Fruit fly (Drosophila melanogaster) whole organism, embryonic: ENCODE results near the gene HP1e.

ENCODE experiments used
- Adf1 ChIP-seq: fragments of 200-800 bp; sonication (Bioruptor generic); IDR thresholded peaks from 2 replicates; pipeline ENCODE4 v1.3.6; 2022; ENCODE audit warnings: missing biosample characterization, missing genetic modification characterization
- Bdp1 ChIP-seq: fragments of 200-800 bp; sonication (Bioruptor generic); optimal IDR thresholded peaks from 3 replicates; lab custom pipeline; 2016; ENCODE audit warnings: missing biosample characterization, missing genetic modification characterization
- CG10267 ChIP-seq: fragments of 200-800 bp; sonication (Bioruptor generic); optimal IDR thresholded peaks from 2 replicates; lab custom pipeline; 2018; ENCODE audit warnings: missing biosample characterization, mild to moderate bottlenecking, missing genetic modification characterization, moderate library complexity
- CG10431 ChIP-seq: fragments of 200-800 bp; sonication (Bioruptor generic); optimal IDR thresholded peaks from 3 replicates; lab custom pipeline; 2018; ENCODE audit warnings: missing biosample characterization, mild to moderate bottlenecking, missing genetic modification characterization
- CG11247 ChIP-seq: fragments of 200-800 bp; sonication (Bioruptor generic); IDR thresholded peaks from 2 replicates; pipeline ENCODE4 v1.3.6; 2022; ENCODE audit warnings: missing biosample characterization, missing genetic modification characterization
- CG12769 ChIP-seq: fragments of 200-800 bp; sonication (Bioruptor generic); optimal IDR thresholded peaks from 2 replicates; lab custom pipeline; 2019; ENCODE audit warnings: missing biosample characterization, mild to moderate bottlenecking, missing genetic modification characterization, moderate library complexity
- CG12942 ChIP-seq: fragments of 200-800 bp; sonication (Bioruptor generic); optimal IDR thresholded peaks from 3 replicates; lab custom pipeline; 2016; ENCODE audit warnings: missing biosample characterization, missing genetic modification characterization
- CG15011 ChIP-seq: fragments of 200-800 bp; sonication (Bioruptor generic); optimal IDR thresholded peaks from 3 replicates; lab custom pipeline; 2018; ENCODE audit warnings: missing biosample characterization, mild to moderate bottlenecking, missing genetic modification characterization
- CG15601 ChIP-seq: fragments of 200-800 bp; sonication (Bioruptor generic); optimal IDR thresholded peaks from 3 replicates; lab custom pipeline; 2019; ENCODE audit warnings: missing biosample characterization, mild to moderate bottlenecking, missing genetic modification characterization, moderate library complexity
- CG16863 ChIP-seq: fragments of 200-800 bp; sonication (Bioruptor generic); optimal IDR thresholded peaks from 3 replicates; lab custom pipeline; 2016; ENCODE audit warnings: missing biosample characterization, missing genetic modification characterization
- CG17385 ChIP-seq: fragments of 200-800 bp; sonication (Bioruptor generic); optimal IDR thresholded peaks from 3 replicates; lab custom pipeline; 2018; ENCODE audit warnings: missing biosample characterization, mild to moderate bottlenecking, missing genetic modification characterization
- CG31224 ChIP-seq: fragments of 200-800 bp; sonication (Bioruptor generic); IDR thresholded peaks from 2 replicates; pipeline ENCODE4 v1.3.6; 2022; ENCODE audit warnings: missing biosample characterization, missing genetic modification characterization
- CG3726 ChIP-seq: fragments of 200-800 bp; sonication (Bioruptor generic); IDR thresholded peaks from 3 replicates; pipeline ENCODE4, ENCODE4 v1.3.6; 2022; ENCODE audit warnings: missing biosample characterization, missing genetic modification characterization
- CG4282 ChIP-seq: fragments of 200-800 bp; sonication (Bioruptor generic); optimal IDR thresholded peaks from 2 replicates; lab custom pipeline; 2016; ENCODE audit warnings: missing biosample characterization, missing genetic modification characterization
- CG6813 ChIP-seq: fragments of 200-800 bp; sonication (Bioruptor generic); optimal IDR thresholded peaks from 2 replicates; lab custom pipeline; 2017; ENCODE audit warnings: missing biosample characterization, missing genetic modification characterization, mild to moderate bottlenecking, moderate library complexity, missing genetic modification reagents
- CG8388 ChIP-seq: fragments of 200-800 bp; sonication (Bioruptor generic); optimal IDR thresholded peaks from 2 replicates; lab custom pipeline; 2019; ENCODE audit warnings: missing biosample characterization, mild to moderate bottlenecking, missing genetic modification characterization, moderate library complexity
- CG8944 ChIP-seq: fragments of 200-800 bp; sonication (Bioruptor generic); optimal IDR thresholded peaks from 3 replicates; lab custom pipeline; 2016; ENCODE audit warnings: missing biosample characterization, missing genetic modification characterization
- CG9817 ChIP-seq: fragments of 200-800 bp; sonication (Bioruptor generic); optimal IDR thresholded peaks from 2 replicates; lab custom pipeline; 2018; ENCODE audit warnings: missing biosample characterization, mild to moderate bottlenecking, missing genetic modification characterization, moderate library complexity
- D19B ChIP-seq: fragments of 200-800 bp; sonication (Bioruptor generic); optimal IDR thresholded peaks from 2 replicates; lab custom pipeline; 2017; ENCODE audit warnings: missing biosample characterization, mild to moderate bottlenecking, missing genetic modification characterization
- Dip2 ChIP-seq: fragments of 200-800 bp; sonication (Bioruptor generic); IDR thresholded peaks from 2 replicates; pipeline ENCODE4 v1.3.6; 2022; ENCODE audit warnings: missing biosample characterization, missing genetic modification characterization
- Dp ChIP-seq: fragments of 200-800 bp; sonication (Bioruptor generic); optimal IDR thresholded peaks from 2 replicates; lab custom pipeline; 2018; ENCODE audit warnings: missing biosample characterization, mild to moderate bottlenecking, missing genetic modification characterization, moderate library complexity
- E2f2 ChIP-seq: fragments of 200-800 bp; sonication (Bioruptor generic); IDR thresholded peaks from 2 replicates; pipeline ENCODE4 v1.3.6; 2022; ENCODE audit warnings: missing biosample characterization, missing genetic modification characterization
- Elba2 ChIP-seq: fragments of 200-800 bp; sonication (Bioruptor generic); optimal IDR thresholded peaks from 3 replicates; lab custom pipeline; 2016; ENCODE audit warnings: missing biosample characterization, missing genetic modification characterization
- Fer3 ChIP-seq: fragments of 200-800 bp; sonication (Bioruptor generic); optimal IDR thresholded peaks from 2 replicates; lab custom pipeline; 2018; ENCODE audit warnings: missing biosample characterization, mild to moderate bottlenecking, missing genetic modification characterization, moderate library complexity
- HmgZ ChIP-seq: fragments of 200-800 bp; sonication (Bioruptor generic); optimal IDR thresholded peaks from 2 replicates; lab custom pipeline; 2018; ENCODE audit warnings: missing biosample characterization, mild to moderate bottlenecking, missing genetic modification characterization
- Hr3 ChIP-seq: fragments of 200-800 bp; sonication (Bioruptor generic); optimal IDR thresholded peaks from 3 replicates; lab custom pipeline; 2016; ENCODE audit warnings: missing biosample characterization, missing genetic modification characterization
- Jarid2 ChIP-seq: fragments of 200-800 bp; sonication (Bioruptor generic); optimal IDR thresholded peaks from 3 replicates; lab custom pipeline; 2017; ENCODE audit warnings: mild to moderate bottlenecking, missing biosample characterization, missing genetic modification reagents, missing genetic modification characterization
- MESR4 ChIP-seq: fragments of 200-800 bp; sonication (Bioruptor generic); optimal IDR thresholded peaks from 2 replicates; lab custom pipeline; 2018; ENCODE audit warnings: missing biosample characterization, mild to moderate bottlenecking, missing genetic modification characterization, moderate library complexity
- Max ChIP-seq: fragments of 200-800 bp; sonication (Bioruptor generic); optimal IDR thresholded peaks from 2 replicates; lab custom pipeline; 2016; ENCODE audit warnings: missing biosample characterization, mild to moderate bottlenecking, missing genetic modification characterization
- Nf-YA ChIP-seq: fragments of 200-800 bp; sonication (Bioruptor generic); IDR thresholded peaks from 2 replicates; pipeline ENCODE4 v1.3.6; 2022; ENCODE audit warnings: missing biosample characterization, missing genetic modification characterization
- Oaz ChIP-seq: fragments of 200-800 bp; sonication (Bioruptor generic); IDR thresholded peaks from 2 replicates; pipeline ENCODE4 v1.3.6; 2022; ENCODE audit warnings: missing biosample characterization, missing genetic modification characterization
- Opbp ChIP-seq: fragments of 200-800 bp; sonication (Bioruptor generic); IDR thresholded peaks from 3 replicates; pipeline ENCODE4 v1.3.6; 2022; ENCODE audit warnings: missing biosample characterization, missing genetic modification characterization; ENCODE audit not compliant: partially characterized antibody
- Spps ChIP-seq: fragments of 200-800 bp; sonication (Bioruptor generic); optimal IDR thresholded peaks from 2 replicates; lab custom pipeline; 2018; ENCODE audit warnings: missing biosample characterization, mild to moderate bottlenecking, missing genetic modification characterization
- Ssrp ChIP-seq: fragments of 200-800 bp; sonication (Bioruptor generic); optimal IDR thresholded peaks from 2 replicates; lab custom pipeline; 2018; ENCODE audit warnings: missing biosample characterization, mild to moderate bottlenecking, missing genetic modification characterization, moderate library complexity
- ara ChIP-seq: fragments of 200-800 bp; sonication (Bioruptor generic); IDR thresholded peaks from 2 replicates; pipeline ENCODE4 v1.3.6; 2022; ENCODE audit warnings: missing biosample characterization, missing genetic modification characterization
- emc ChIP-seq: fragments of 200-800 bp; sonication (Bioruptor generic); optimal IDR thresholded peaks from 2 replicates; lab custom pipeline; 2016; ENCODE audit warnings: missing biosample characterization, missing genetic modification characterization
- exex ChIP-seq: fragments of 200-800 bp; sonication (Bioruptor generic); optimal IDR thresholded peaks from 4 replicates; lab custom pipeline; 2018; ENCODE audit warnings: missing biosample characterization, mild to moderate bottlenecking, missing genetic modification characterization, moderate library complexity
- ham ChIP-seq: fragments of 200-800 bp; sonication (Bioruptor generic); IDR thresholded peaks from 2 replicates; pipeline ENCODE4 v1.3.6; 2022; ENCODE audit warnings: missing biosample characterization, missing genetic modification characterization
- jumu ChIP-seq: fragments of 200-800 bp; sonication (Bioruptor generic); optimal IDR thresholded peaks from 3 replicates; lab custom pipeline; 2016; ENCODE audit warnings: missing biosample characterization, missing genetic modification characterization
- knrl ChIP-seq: fragments of 200-800 bp; sonication (Bioruptor generic); IDR thresholded peaks from 3 replicates; pipeline ENCODE4 v1.3.6; 2022; ENCODE audit warnings: missing biosample characterization, missing genetic modification characterization; ENCODE audit not compliant: partially characterized antibody
- lbe ChIP-seq: fragments of 200-800 bp; sonication (Bioruptor generic); optimal IDR thresholded peaks from 2 replicates; lab custom pipeline; 2016; ENCODE audit warnings: missing biosample characterization, mild to moderate bottlenecking, missing genetic modification characterization
- mld ChIP-seq: fragments of 200-800 bp; sonication (Bioruptor generic); IDR thresholded peaks from 3 replicates; pipeline ENCODE4 v1.3.6; 2022; ENCODE audit warnings: missing biosample characterization, missing genetic modification characterization; ENCODE audit not compliant: partially characterized antibody
- onecut ChIP-seq: fragments of 200-800 bp; sonication (Bioruptor generic); IDR thresholded peaks from 2 replicates; pipeline ENCODE4 v1.3.6; 2022; ENCODE audit warnings: missing biosample characterization, missing genetic modification characterization
- sqz ChIP-seq: fragments of 200-800 bp; sonication (Bioruptor generic); optimal IDR thresholded peaks from 3 replicates; lab custom pipeline; 2018; ENCODE audit warnings: missing biosample characterization, mild to moderate bottlenecking, missing genetic modification characterization
- tin ChIP-seq: fragments of 200-800 bp; sonication (Bioruptor generic); optimal IDR thresholded peaks from 3 replicates; lab custom pipeline; 2016; ENCODE audit warnings: missing biosample characterization, missing genetic modification characterization
- unc-4 ChIP-seq: fragments of 200-800 bp; sonication (Bioruptor generic); IDR thresholded peaks from 2 replicates; pipeline ENCODE4 v1.3.6; 2022; ENCODE audit warnings: missing biosample characterization, missing genetic modification characterization; ENCODE audit not compliant: partially characterized antibody
- yki ChIP-seq: fragments of >200 bp; optimal IDR thresholded peaks from 3 replicates; lab custom pipeline; 2018
- zen2 ChIP-seq: fragments of 200-800 bp; sonication (Bioruptor generic); IDR thresholded peaks from 3 replicates; pipeline ENCODE4 v1.3.6; 2022; ENCODE audit warnings: missing biosample characterization, missing genetic modification characterization; ENCODE audit not compliant: partially characterized antibody
- zf30C ChIP-seq: fragments of 200-800 bp; sonication (Bioruptor generic); optimal IDR thresholded peaks from 3 replicates; lab custom pipeline; 2018; ENCODE audit warnings: missing biosample characterization, mild to moderate bottlenecking, missing genetic modification characterization

HP1e gene

dm6 chr3R:9339176-9340075 lies 17.9 kb downstream of the HP1e start (continued):
- TF ChIP-seq Oaz (GFP tag; lab: Robert Waterston, UW) = no peak
- no peak for TF ChIP-seq zen2
- TF ChIP-seq CG15011 (GFP tag; lab: Kevin White, UChicago) = no peak
- TF ChIP-seq CG11247 (GFP tag; lab: Robert Waterston, UW) = no peak
- peak; percentile 52 for TF ChIP-seq sqz (GFP tag; lab: Kevin White, UChicago)
- TF ChIP-seq CG4282 = peak; percentile 38
- TF ChIP-seq zf30C (GFP tag; lab: Kevin White, UChicago) = peak; percentile 88
- no peak for TF ChIP-seq MESR4 (GFP tag; lab: Kevin White, UChicago)
- TF ChIP-seq Max (GFP tag; lab: Kevin White, UChicago) = no peak
- no peak; the same call in 1 of the 2 replicates for TF ChIP-seq CG31224 (GFP tag; lab: Robert Waterston, UW)
- TF ChIP-seq Nf-YA (GFP tag; lab: Robert Waterston, UW) = no peak
- peak; percentile 71 for TF ChIP-seq Ssrp (tag; lab: Kevin White, UChicago)
- TF ChIP-seq tin (GFP tag; lab: Kevin White, UChicago) = peak; percentile 55
- no peak for TF ChIP-seq Fer3 (tag; lab: Kevin White, UChicago)
- no peak for TF ChIP-seq onecut (GFP tag; lab: Robert Waterston, UW)
- TF ChIP-seq yki = no peak
- TF ChIP-seq D19B = peak; percentile 34
- TF ChIP-seq mld (GFP tag; lab: Robert Waterston, UW) = no peak
- no peak for TF ChIP-seq unc-4 (GFP tag; lab: Robert Waterston, UW)
- TF ChIP-seq Spps (tag; lab: Kevin White, UChicago) = peak; percentile 76
- no peak; the same call in 1 of the 2 replicates for TF ChIP-seq Adf1 (GFP tag; lab: Robert Waterston, UW)
- no peak for TF ChIP-seq Bdp1 (GFP tag; lab: Kevin White, UChicago)
- TF ChIP-seq CG16863 (GFP tag; lab: Kevin White, UChicago) = peak; percentile 58
- TF ChIP-seq ara (GFP tag; lab: Robert Waterston, UW) = peak; percentile 11; the same call in 1 of the 2 replicates
- no peak for TF ChIP-seq ham (GFP tag; lab: Robert Waterston, UW)
- no peak for TF ChIP-seq lbe (GFP tag; lab: Kevin White, UChicago)
- TF ChIP-seq CG15601 (tag; lab: Kevin White, UChicago) = peak; percentile 74
- TF ChIP-seq CG8388 (GFP tag; lab: Kevin White, UChicago) = peak; percentile 78
- peak; percentile 2 for TF ChIP-seq CG12769 (tag; lab: Kevin White, UChicago)
- no peak for TF ChIP-seq CG10431 (GFP tag; lab: Kevin White, UChicago)
- TF ChIP-seq exex (tag; lab: Kevin White, UChicago) = peak; percentile 46
- TF ChIP-seq Jarid2 = no peak
- no peak for TF ChIP-seq Dip2 (GFP tag; lab: Robert Waterston, UW)
- TF ChIP-seq CG6813 (GFP tag; lab: Kevin White, UChicago) = no peak
- TF ChIP-seq CG12942 (GFP tag; lab: Kevin White, UChicago) = peak; percentile 17
- no peak for TF ChIP-seq CG3726 (GFP tag; lab: Robert Waterston, UW)
- no peak for TF ChIP-seq CG8944
- TF ChIP-seq Opbp = no peak
- TF ChIP-seq CG17385 (GFP tag; lab: Kevin White, UChicago) = peak; percentile 61
- TF ChIP-seq knrl (GFP tag; lab: Robert Waterston, UW) = no peak
- TF ChIP-seq E2f2 (GFP tag; lab: Robert Waterston, UW) = no peak
- no peak for TF ChIP-seq Dp (GFP tag; lab: Kevin White, UChicago)
- TF ChIP-seq CG9817 (tag; lab: Kevin White, UChicago) = peak; percentile 17
- TF ChIP-seq Hr3 (GFP tag; lab: Kevin White, UChicago) = peak; percentile 59
- TF ChIP-seq emc (GFP tag; lab: Kevin White, UChicago) = no peak
- TF ChIP-seq CG10267 (tag; lab: Kevin White, UChicago) = peak; percentile 69
- no peak for TF ChIP-seq Elba2
- no peak for TF ChIP-seq jumu (GFP tag; lab: Kevin White, UChicago)
- peak; percentile 7 for TF ChIP-seq HmgZ
